Worm (Caenorhabditis elegans): Measurements from ENCODE around the gene T14G12.12.

DNA sequence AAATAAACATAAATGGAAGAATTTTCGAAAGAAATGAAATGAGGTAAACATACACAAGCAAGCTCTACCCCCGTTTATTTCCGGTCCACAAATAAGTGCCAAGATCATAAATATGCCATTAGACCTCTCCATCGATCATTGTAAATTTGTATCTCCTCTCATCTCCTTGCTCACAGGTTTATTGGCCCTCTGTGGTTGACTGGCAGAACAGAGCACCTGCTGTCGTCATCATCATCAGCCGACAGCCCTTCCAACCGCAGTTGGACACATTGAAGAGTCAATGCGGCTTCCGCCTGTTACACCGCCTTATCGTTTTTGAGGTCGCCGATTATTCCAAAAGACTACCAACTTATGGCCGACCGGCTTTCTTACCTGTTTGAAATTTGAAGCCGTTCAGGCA is 19.7 kb downstream of the T14G12.12 start:
- TF ChIP-seq pha-4 (tag; optimal IDR thresholded peaks at IDR 0.05): no peak
- TF ChIP-seq snpc-4 (tag; optimal IDR thresholded peaks at IDR 0.05): no peak
- no peak for TF ChIP-seq lin-13 (tag; optimal IDR thresholded peaks at IDR 0.05)
- TF ChIP-seq sptf-1 (tag; optimal IDR thresholded peaks at IDR 0.05): no peak
- TF ChIP-seq ceh-43 (GFP tag; optimal IDR thresholded peaks at IDR 0.05): no peak
- TF ChIP-seq nhr-237 (tag; optimal IDR thresholded peaks at IDR 0.05): no peak
